Worm (Caenorhabditis elegans): ENCODE measurements around the gene oac-46.

Gene oac-46

ce11 chrII:8818978-8819896 lies 32.7 kb downstream of the oac-46 start, which contains the start of gene F46C5.10 (continued):
- peak; percentile 49 for TF ChIP-seq nhr-6 (tag; optimal IDR thresholded peaks at IDR 0.05)
- no peak for TF ChIP-seq tra-1 (GFP tag; IDR thresholded peaks at IDR 0.05)
- TF ChIP-seq duxl-1 (tag; optimal IDR thresholded peaks at IDR 0.05; ENCODE audit: poor library complexity): no peak
- no peak for TF ChIP-seq lin-29 (GFP tag; IDR thresholded peaks at IDR 0.05)
- TF ChIP-seq mep-1 (tag; optimal IDR thresholded peaks at IDR 0.05): peak; percentile 65
- no peak for TF ChIP-seq sdz-12 (GFP tag; optimal IDR thresholded peaks at IDR 0.05)
- TF ChIP-seq daf-8 (GFP tag; IDR thresholded peaks at IDR 0.05): no peak
- no peak for TF ChIP-seq dmd-8 (GFP tag; IDR thresholded peaks at IDR 0.05)
- TF ChIP-seq nhr-77 (tag; optimal IDR thresholded peaks at IDR 0.05): no peak
- TF ChIP-seq dpl-1 (GFP tag; optimal IDR thresholded peaks at IDR 0.05): no peak
- peak; percentile 25 for TF ChIP-seq nhr-28 (tag; optimal IDR thresholded peaks at IDR 0.05)
- no peak for TF ChIP-seq zip-2 (tag; optimal IDR thresholded peaks at IDR 0.05)
- TF ChIP-seq vab-7 (GFP tag; IDR thresholded peaks at IDR 0.05): no peak
- TF ChIP-seq hmg-1.1 (GFP tag; IDR thresholded peaks at IDR 0.05): no peak
- TF ChIP-seq ama-1 (optimal IDR thresholded peaks at IDR 0.05): no peak
- no peak for TF ChIP-seq lin-38 (GFP tag; IDR thresholded peaks at IDR 0.05)
- TF ChIP-seq aly-2 (tag; optimal IDR thresholded peaks at IDR 0.05): no peak
- peak; percentile 10 to 53 for TF ChIP-seq lsy-2 (tag; optimal IDR thresholded peaks at IDR 0.05)
- TF ChIP-seq F10B5.3 (tag; optimal IDR thresholded peaks at IDR 0.05): no peak
- no peak for TF ChIP-seq daf-12 (tag; optimal IDR thresholded peaks at IDR 0.05)
- TF ChIP-seq spr-1 (tag; optimal IDR thresholded peaks at IDR 0.05): no peak
- TF ChIP-seq dve-1 (tag; optimal IDR thresholded peaks at IDR 0.05; ENCODE audit: insufficient read depth): no peak
- no peak for TF ChIP-seq gei-8 (GFP tag; optimal IDR thresholded peaks at IDR 0.05)
- TF ChIP-seq pqm-1 (tag; optimal IDR thresholded peaks at IDR 0.05): no peak
- TF ChIP-seq egl-27 (tag; optimal IDR thresholded peaks at IDR 0.05): no peak
- peak; percentile 65 for TF ChIP-seq aha-1 (tag)
- TF ChIP-seq jun-1 (tag; optimal IDR thresholded peaks at IDR 0.05): no peak
- no peak for TF ChIP-seq ztf-7 (tag; optimal IDR thresholded peaks at IDR 0.05)
- no peak for TF ChIP-seq F37D6.2 (tag; optimal IDR thresholded peaks at IDR 0.05)
- peak; percentile 60 for TF ChIP-seq hlh-30 (tag; optimal IDR thresholded peaks at IDR 0.05; ENCODE audit: insufficient read depth)
- no peak for TF ChIP-seq daf-19 (GFP tag; conservative IDR thresholded peaks at IDR 0.05)
- no peak for TF ChIP-seq Y5F2A.4 (GFP tag; optimal IDR thresholded peaks at IDR 0.05)
- no peak for TF ChIP-seq mxl-3 (GFP tag; optimal IDR thresholded peaks at IDR 0.05)
- no peak for TF ChIP-seq cey-2 (tag; optimal IDR thresholded peaks at IDR 0.05; ENCODE audit: borderline replicate concordance, insufficient read depth)
- TF ChIP-seq ceh-44 (GFP tag; IDR thresholded peaks at IDR 0.05): no peak
- TF ChIP-seq fos-1 (tag; optimal IDR thresholded peaks at IDR 0.05): no peak
- no peak for TF ChIP-seq ceh-62 (tag; optimal IDR thresholded peaks at IDR 0.05)
- no peak for TF ChIP-seq saeg-2 (GFP tag; IDR thresholded peaks at IDR 0.05)
- TF ChIP-seq nhr-11 (tag; optimal IDR thresholded peaks at IDR 0.05): no peak

ce11 chrII:8818257-8818656 lies 33.6 kb downstream of the oac-46 start:
- TF ChIP-seq F44E2.7 (GFP tag; IDR thresholded peaks at IDR 0.05): no peak
- no peak for TF ChIP-seq spr-3 (GFP tag; optimal IDR thresholded peaks at IDR 0.05)
- no peak for TF ChIP-seq unc-39 (tag; optimal IDR thresholded peaks at IDR 0.05)
- TF ChIP-seq nhr-10 (tag; optimal IDR thresholded peaks at IDR 0.05): no peak
- TF ChIP-seq dve-1 (tag; optimal IDR thresholded peaks at IDR 0.05; ENCODE audit: insufficient read depth): peak; percentile 1
- no peak for TF ChIP-seq F26F4.8 (GFP tag; conservative IDR thresholded peaks at IDR 0.05)
- no peak for TF ChIP-seq F10B5.3 (tag; optimal IDR thresholded peaks at IDR 0.05)
- TF ChIP-seq aly-2 (tag; optimal IDR thresholded peaks at IDR 0.05): no peak
- TF ChIP-seq egl-43 (GFP tag; IDR thresholded peaks at IDR 0.05): no peak
- TF ChIP-seq F37D6.2 (tag; optimal IDR thresholded peaks at IDR 0.05): no peak
- TF ChIP-seq nhr-6 (tag; optimal IDR thresholded peaks at IDR 0.05): no peak
- TF ChIP-seq daf-19 (GFP tag; conservative IDR thresholded peaks at IDR 0.05): no peak
- no peak for TF ChIP-seq fkh-10 (GFP tag; optimal IDR thresholded peaks at IDR 0.05)
- no peak for TF ChIP-seq zfp-3 (GFP tag; conservative IDR thresholded peaks at IDR 0.05)
- no peak for TF ChIP-seq nhr-41 (GFP tag; IDR thresholded peaks at IDR 0.05)
- TF ChIP-seq lir-3 (tag; optimal IDR thresholded peaks at IDR 0.05): no peak
- TF ChIP-seq spr-1 (tag; optimal IDR thresholded peaks at IDR 0.05): no peak
- no peak for TF ChIP-seq lsy-2 (tag; optimal IDR thresholded peaks at IDR 0.05)
- TF ChIP-seq ama-1 (optimal IDR thresholded peaks at IDR 0.05): peak; percentile 4
- peak; percentile 39; the same call in 1 of the 2 replicates for TF ChIP-seq lin-1 (GFP tag; IDR thresholded peaks at IDR 0.05)
- no peak for TF ChIP-seq ceh-82 (tag; optimal IDR thresholded peaks at IDR 0.05)

Data from whole organism, L4 larva.